Worm (Caenorhabditis elegans): ENCODE measurements around the gene ugt-35.

ugt-35 gene

DNA sequence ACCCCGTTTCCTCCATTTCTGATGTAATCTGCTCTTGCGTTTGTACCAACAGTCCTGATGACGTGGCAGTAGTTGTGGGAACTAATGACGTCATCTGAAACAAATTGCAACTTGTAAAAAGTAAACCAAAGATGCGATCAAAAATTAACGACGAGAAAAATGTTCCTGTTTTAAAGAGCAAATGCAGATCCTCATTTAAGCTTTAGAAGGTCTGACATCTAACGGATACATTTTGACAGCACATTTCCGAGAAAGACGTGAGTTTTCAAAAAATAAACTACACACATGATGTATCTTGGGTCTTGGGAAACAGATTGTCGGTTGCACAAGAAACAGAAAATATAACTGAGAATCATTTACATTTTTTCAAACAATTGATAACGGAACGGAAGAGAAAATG lies 38.6 kb downstream of the ugt-35 start, which contains the start of gene H09F14.1:
TSS of gene H09F14.1 (minus strand) at position 101 of the 400 bp plus-strand sequence.
- TF ChIP-seq ceh-13 (GFP tag; optimal IDR thresholded peaks at IDR 0.05) (no peak), tbx-11 (GFP tag; IDR thresholded peaks at IDR 0.05) (no peak), flt-1 (GFP tag; IDR thresholded peaks at IDR 0.05) (no peak), hmbx-1 (tag; optimal IDR thresholded peaks at IDR 0.05) (no peak), tra-4 (tag; optimal IDR thresholded peaks at IDR 0.05) (no peak), ets-7 (tag; optimal IDR thresholded peaks at IDR 0.05) (no peak)

ce11 chrV:10602051-10602937 lies 51.8 kb downstream of the ugt-35 start, which contains the start of gene H27A22.1:
Gene H27A22.1, plus strand, starts transcription at chrV:10602555.
- TF ChIP-seq hmg-4 (GFP tag; optimal IDR thresholded peaks at IDR 0.05) (no peak), ama-1 (optimal IDR thresholded peaks at IDR 0.05) (no peak), tbx-37 (GFP tag; conservative IDR thresholded peaks at IDR 0.05) (no peak), hnd-1 (tag; optimal IDR thresholded peaks at IDR 0.05) (no peak), scrt-1 (GFP tag; IDR thresholded peaks at IDR 0.05) (no peak), sea-1 (GFP tag; conservative IDR thresholded peaks at IDR 0.05) (no peak), ets-7 (tag; optimal IDR thresholded peaks at IDR 0.05) (no peak)

Data from whole organism, early embryonic.